Fruit fly (Drosophila melanogaster) whole organism, adult: ENCODE results near the gene Aldh7A1.

ENCODE experiments used
- CG12768 ChIP-seq: fragments of 200-800 bp; sonication (Bioruptor generic); optimal IDR thresholded peaks from 2 replicates; lab custom pipeline; 2017; ENCODE audit warnings: missing biosample characterization, missing genetic modification characterization, mild to moderate bottlenecking, moderate library complexity, missing genetic modification reagents
- CG33017 ChIP-seq: fragments of 200-800 bp; sonication (Bioruptor generic); optimal IDR thresholded peaks from 2 replicates; lab custom pipeline; 2018; ENCODE audit warnings: missing biosample characterization, mild to moderate bottlenecking, missing genetic modification characterization, moderate library complexity
- Clk ChIP-seq: fragments of 200-800 bp; sonication (Bioruptor generic); optimal IDR thresholded peaks from 2 replicates; lab custom pipeline; 2017; ENCODE audit warnings: missing biosample characterization, missing genetic modification characterization
- Crg-1 ChIP-seq: fragments of 200-800 bp; sonication (Bioruptor generic); optimal IDR thresholded peaks from 2 replicates; lab custom pipeline; 2016; ENCODE audit warnings: missing biosample characterization, missing genetic modification characterization
- cnc ChIP-seq, 2 experiments: fragments of >200 bp; optimal IDR thresholded peaks; 2 replicates each; lab custom pipeline; 2017
- kay ChIP-seq: fragments of 200-800 bp; sonication (Bioruptor generic); peaks from one replicate; lab custom pipeline; 2016; ENCODE audit warnings: missing biosample characterization, missing genetic modification characterization, borderline replicate concordance
- ovo ChIP-seq: fragments of 200-800 bp; sonication (Bioruptor generic); optimal IDR thresholded peaks from 2 replicates; lab custom pipeline; 2016; ENCODE audit warnings: missing biosample characterization, missing genetic modification characterization

DNA sequence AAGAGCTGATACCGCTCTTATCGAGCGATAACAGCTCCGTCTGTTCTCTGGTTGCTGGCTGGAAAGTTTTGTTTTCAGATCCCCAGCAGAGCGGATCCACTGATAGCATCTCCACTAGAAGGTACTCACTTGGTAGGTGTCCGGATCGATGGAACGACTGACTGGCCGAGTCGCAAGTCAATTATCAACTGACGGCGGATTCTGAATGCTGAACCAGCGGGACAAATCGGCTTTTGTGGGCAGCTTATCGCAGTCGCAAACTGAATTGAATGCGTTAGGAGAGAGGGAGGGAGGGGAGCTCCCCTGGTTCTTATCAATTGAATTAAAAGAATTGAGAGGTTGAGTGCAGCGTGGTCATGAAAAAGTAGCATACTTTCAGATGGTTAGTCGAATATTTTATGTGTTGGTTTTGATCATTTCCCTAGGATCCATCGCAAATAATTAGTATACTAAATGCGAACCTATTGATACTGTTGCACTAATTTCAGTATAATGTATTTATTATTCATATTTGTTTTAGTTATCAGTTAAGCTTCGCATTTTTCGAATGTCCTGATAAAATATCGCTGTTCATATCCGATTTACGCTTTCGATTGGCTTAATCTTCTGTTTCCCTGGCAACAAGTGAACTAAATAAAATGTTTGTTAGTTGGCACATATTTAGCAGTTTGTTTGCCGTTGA is at the start of gene Aldh7A1, which contains the start of gene CG14085:
- TF ChIP-seq Clk (GFP tag; lab: Kevin White, UChicago) (no peak), Crg-1 (GFP tag; lab: Kevin White, UChicago) (peak; percentile 11), ovo (GFP tag; lab: Kevin White, UChicago) (no peak), CG12768 (peak; percentile 69), kay (GFP tag; lab: Kevin White, UChicago) (no peak), cnc (optimal IDR thresholded peaks at IDR 0.05; lab: Kevin White, UChicago) (no peak), CG33017 (tag; lab: Kevin White, UChicago) (no peak)
